Fruit fly (Drosophila melanogaster): Measurements from ENCODE around the gene CG14054.

DNA sequence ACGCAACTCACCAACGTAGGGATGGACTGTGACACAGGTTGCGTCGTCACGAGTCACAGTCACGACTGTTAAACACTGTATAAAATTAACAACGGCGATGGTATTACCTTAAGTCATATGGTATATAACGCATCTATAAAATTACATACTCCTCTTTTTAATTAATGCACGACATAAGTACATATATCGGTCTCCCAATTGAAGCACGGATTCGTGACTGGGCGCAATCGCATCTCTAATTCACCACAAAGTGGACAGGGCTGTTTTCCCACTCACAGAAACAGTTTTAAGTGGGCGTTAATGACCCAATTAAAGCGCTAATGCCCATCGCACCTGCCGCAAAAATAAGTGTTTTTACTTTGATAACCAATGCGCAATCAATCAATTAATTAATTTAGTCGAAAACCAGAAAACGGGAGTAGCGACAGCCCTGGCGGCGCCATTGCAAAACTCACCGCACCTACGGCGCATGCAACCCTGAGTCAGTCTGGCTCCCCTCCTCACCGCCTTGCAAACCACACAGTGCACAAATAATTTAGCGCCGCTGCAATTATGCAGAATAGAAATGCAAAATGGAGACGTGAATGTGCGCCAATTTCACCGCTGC is 24.7 kb downstream of the CG14054 start, which contains the start of gene CG4313:
- TF ChIP-seq gl (tag; optimal IDR thresholded peaks at IDR 0.05) (no peak), EcR (GFP tag; optimal IDR thresholded peaks at IDR 0.05) (no peak), D1 (tag; optimal IDR thresholded peaks at IDR 0.05) (no peak), CG17806 (tag; optimal IDR thresholded peaks at IDR 0.05) (peak; percentile 58), CG15710 (tag; optimal IDR thresholded peaks at IDR 0.05) (peak; percentile 66), rn (GFP tag; IDR thresholded peaks at IDR 0.05) (0 out of 2 replicates have a peak, but pooled peaks have one; percentile 19), Pif1A (GFP tag; optimal IDR thresholded peaks at IDR 0.05) (peak; percentile 63), CG10348 (GFP tag; IDR thresholded peaks at IDR 0.05) (no peak)
